Fruit fly (Drosophila melanogaster): ENCODE data around the gene Ugt305A1.

Gene Ugt305A1

DNA sequence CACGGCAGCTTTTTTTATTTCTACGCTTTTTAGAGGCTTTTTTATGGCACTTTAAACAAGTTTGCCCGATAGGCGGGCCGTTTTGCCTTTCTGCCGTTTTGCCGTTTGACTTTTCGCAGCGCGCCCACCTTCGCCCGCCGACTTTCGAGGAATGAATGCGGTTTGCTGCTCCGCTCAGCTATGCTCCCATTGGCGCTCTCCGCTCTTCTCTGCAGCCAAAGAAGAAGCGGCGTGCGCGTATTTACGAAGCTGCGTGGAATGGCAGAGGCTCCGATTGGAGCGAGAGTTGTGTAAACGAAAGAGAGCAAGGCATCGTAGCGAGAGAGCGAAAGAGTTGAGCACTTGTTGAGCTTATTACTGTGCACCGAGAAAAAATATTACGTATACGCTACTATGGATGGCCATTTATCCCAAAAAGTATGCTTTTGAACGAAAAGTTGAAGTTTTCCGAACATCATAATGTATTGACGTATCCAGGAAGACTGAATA lies 12.0 kb downstream of the Ugt305A1 start, which contains the start of gene wit:
Gene wit, minus strand, starts transcription at position 157 of the 489 bp plus-strand sequence.
- TF ChIP-seq CG32121 (GFP tag; IDR thresholded peaks at IDR 0.05) (peak; percentile 73), Snoo (tag; optimal IDR thresholded peaks at IDR 0.05) (peak; percentile 36), CG13204 (GFP tag; optimal IDR thresholded peaks at IDR 0.05) (peak; percentile 61), CG8159 (tag; optimal IDR thresholded peaks at IDR 0.05) (no peak), CG12605 (GFP tag; IDR thresholded peaks at IDR 0.05) (peak; percentile 97), rn (GFP tag; IDR thresholded peaks at IDR 0.05) (no peak), gl (tag; optimal IDR thresholded peaks at IDR 0.05) (peak; percentile 11), CG17806 (tag; optimal IDR thresholded peaks at IDR 0.05) (peak; percentile 12), Pif1B (GFP tag; optimal IDR thresholded peaks at IDR 0.05) (peak; percentile 86), CG10348 (GFP tag; IDR thresholded peaks at IDR 0.05) (no peak), CG15710 (tag; optimal IDR thresholded peaks at IDR 0.05) (no peak), CG34367 (tag; optimal IDR thresholded peaks at IDR 0.05) (peak; percentile 23), Pif1A (GFP tag; optimal IDR thresholded peaks at IDR 0.05) (peak; percentile 75), CG4496 (GFP tag; IDR thresholded peaks at IDR 0.05) (no peak; the same call in none of the 3 replicates), fd96Ca (GFP tag; IDR thresholded peaks at IDR 0.05) (peak; percentile 67; the same call in 2 of the 3 replicates), Ets98B (GFP tag; IDR thresholded peaks at IDR 0.05) (peak; percentile 80; the same call in 1 of the 2 replicates), CG9948 (tag; optimal IDR thresholded peaks at IDR 0.05) (no peak), EcR (GFP tag; optimal IDR thresholded peaks at IDR 0.05) (no peak)

DNA sequence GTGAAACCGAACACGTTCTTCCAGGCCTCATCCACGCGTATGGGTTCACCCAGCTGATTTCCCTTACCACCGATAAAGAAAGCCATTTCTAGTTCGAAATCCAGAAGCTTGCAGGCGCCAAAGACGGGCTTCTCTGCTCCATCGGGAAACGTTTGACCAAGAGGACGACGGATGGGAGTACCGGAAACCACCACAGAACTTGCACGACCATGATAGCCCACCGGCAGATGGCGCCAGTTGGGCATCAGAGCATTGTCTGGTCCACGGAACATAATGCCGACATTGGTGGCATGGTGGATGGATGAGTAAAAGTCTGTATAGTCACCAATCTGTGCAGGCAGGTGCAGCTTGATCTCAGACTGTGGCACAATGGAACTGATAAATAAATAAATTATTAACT lies 13.1 kb downstream of the Ugt305A1 start:
- TF ChIP-seq Snoo (tag; optimal IDR thresholded peaks at IDR 0.05): no peak
- no peak for TF ChIP-seq CG8159 (tag; optimal IDR thresholded peaks at IDR 0.05)
- TF ChIP-seq CG34367 (tag; optimal IDR thresholded peaks at IDR 0.05): no peak
- TF ChIP-seq CG14655 (GFP tag; optimal IDR thresholded peaks at IDR 0.05): no peak
- no peak for TF ChIP-seq CG9948 (tag; optimal IDR thresholded peaks at IDR 0.05)
- TF ChIP-seq CG17806 (tag; optimal IDR thresholded peaks at IDR 0.05): no peak
- no peak for TF ChIP-seq fd96Ca (GFP tag; IDR thresholded peaks at IDR 0.05)

DNA sequence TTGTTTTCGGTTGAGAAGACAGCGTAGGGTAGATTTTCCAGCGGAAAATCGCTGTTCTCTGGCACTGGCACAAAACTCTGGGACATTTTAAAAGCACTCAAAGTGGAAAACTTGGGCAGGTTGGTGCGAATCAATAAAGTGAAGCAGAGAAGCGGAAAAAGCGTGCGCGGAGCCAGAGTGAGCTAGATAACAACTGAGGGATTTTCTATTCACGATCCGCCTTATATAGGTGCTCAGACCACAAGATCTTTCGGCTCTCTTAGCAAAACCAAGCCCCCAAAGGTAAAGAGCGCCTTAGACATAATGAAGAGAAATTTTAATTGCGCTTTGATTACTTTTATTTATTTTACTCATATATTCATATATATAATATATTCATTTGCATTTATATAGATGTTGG lies 14.2 kb downstream of the Ugt305A1 start, which contains the start of gene Faa:
Gene Faa, minus strand, starts transcription at position 200 of the 400 bp plus-strand sequence.
- no peak for TF ChIP-seq CG34367 (tag; optimal IDR thresholded peaks at IDR 0.05)
- TF ChIP-seq EcR (GFP tag; optimal IDR thresholded peaks at IDR 0.05): no peak
- TF ChIP-seq CG4496 (GFP tag; IDR thresholded peaks at IDR 0.05): no peak; the same call in 2 of the 3 replicates
- no peak for TF ChIP-seq CG14655 (GFP tag; optimal IDR thresholded peaks at IDR 0.05)
- no peak for TF ChIP-seq CG8301 (tag; optimal IDR thresholded peaks at IDR 0.05)
- no peak for TF ChIP-seq fd96Ca (GFP tag; IDR thresholded peaks at IDR 0.05)
- no peak for TF ChIP-seq CG9948 (tag; optimal IDR thresholded peaks at IDR 0.05)
- no peak for TF ChIP-seq Ets98B (GFP tag; IDR thresholded peaks at IDR 0.05)
- no peak for TF ChIP-seq Pif1A (GFP tag; optimal IDR thresholded peaks at IDR 0.05)
- no peak for TF ChIP-seq CG32121 (GFP tag; IDR thresholded peaks at IDR 0.05)

DNA sequence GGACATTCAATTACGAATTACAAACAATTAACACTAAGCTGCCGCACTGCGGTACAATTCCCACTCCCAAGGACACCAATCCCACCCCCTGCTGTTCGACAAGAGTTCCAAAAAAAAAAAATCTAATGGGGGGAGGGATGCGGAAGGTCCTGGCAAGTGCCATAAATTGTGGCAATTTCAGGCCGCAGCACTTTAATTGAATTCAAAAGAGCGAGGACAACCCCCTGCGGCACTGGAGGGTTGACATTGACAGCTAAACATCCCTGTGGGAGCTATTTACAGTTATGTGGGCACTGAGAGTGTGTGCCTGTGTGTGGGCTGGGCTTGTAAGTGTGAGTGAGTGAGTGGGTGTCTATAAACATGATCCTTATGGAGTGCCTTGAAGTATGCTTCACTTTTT lies 17.3 kb downstream of the Ugt305A1 start:
- no peak for TF ChIP-seq Snoo (tag; optimal IDR thresholded peaks at IDR 0.05)
- TF ChIP-seq CG15710 (tag; optimal IDR thresholded peaks at IDR 0.05): no peak

DNA sequence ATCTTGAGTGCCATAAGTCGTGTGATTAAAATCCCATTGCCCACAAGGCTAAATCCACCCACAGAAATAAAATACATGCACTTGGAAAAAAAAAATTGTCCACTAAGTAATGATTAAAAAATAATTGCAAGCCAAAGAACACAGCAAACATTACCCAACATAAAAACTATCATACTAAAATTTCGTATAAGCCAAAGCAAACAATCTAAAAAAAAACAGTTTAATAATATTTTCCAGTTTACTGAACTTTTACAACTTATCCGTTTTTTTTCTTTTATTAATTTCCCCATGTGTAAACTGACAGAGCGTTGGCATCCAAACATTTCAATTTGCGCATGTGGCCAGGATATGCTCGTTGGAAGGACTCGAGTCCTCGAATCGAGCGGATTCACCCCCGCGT lies 20.7 kb downstream of the Ugt305A1 start:
- no peak for TF ChIP-seq CG8301 (tag; optimal IDR thresholded peaks at IDR 0.05)
- TF ChIP-seq CG13204 (GFP tag; optimal IDR thresholded peaks at IDR 0.05): no peak
- TF ChIP-seq fd96Ca (GFP tag; IDR thresholded peaks at IDR 0.05): no peak
- TF ChIP-seq CG12605 (GFP tag; IDR thresholded peaks at IDR 0.05): no peak

DNA sequence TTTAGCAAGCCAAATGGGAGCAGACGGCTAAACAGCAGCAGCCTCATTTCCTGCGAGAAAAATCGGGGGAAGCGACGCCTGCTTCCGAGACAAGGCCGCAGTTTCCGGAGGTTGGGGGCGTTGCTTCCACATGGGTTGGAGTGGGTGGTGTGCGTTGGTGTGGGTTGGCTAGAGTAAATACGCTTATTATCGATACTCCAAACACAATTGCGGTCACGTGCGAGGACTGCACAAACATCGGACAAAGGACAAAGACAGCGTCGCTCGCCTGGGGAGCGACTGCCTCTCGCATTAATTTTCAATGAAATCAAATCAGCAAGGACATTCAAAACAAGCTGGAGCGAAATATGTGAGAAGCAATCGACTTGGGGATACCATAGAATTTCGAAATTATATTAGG lies 21.7 kb downstream of the Ugt305A1 start:
- no peak for TF ChIP-seq CG14655 (GFP tag; optimal IDR thresholded peaks at IDR 0.05)
- no peak for TF ChIP-seq CG10348 (GFP tag; IDR thresholded peaks at IDR 0.05)
- TF ChIP-seq CG4496 (GFP tag; IDR thresholded peaks at IDR 0.05): no peak
- TF ChIP-seq CG8301 (tag; optimal IDR thresholded peaks at IDR 0.05): no peak
- TF ChIP-seq Pif1A (GFP tag; optimal IDR thresholded peaks at IDR 0.05): no peak
- TF ChIP-seq CG34367 (tag; optimal IDR thresholded peaks at IDR 0.05): no peak
- no peak for TF ChIP-seq Pif1B (GFP tag; optimal IDR thresholded peaks at IDR 0.05)
- TF ChIP-seq CG13204 (GFP tag; optimal IDR thresholded peaks at IDR 0.05): no peak
- no peak for TF ChIP-seq CG32121 (GFP tag; IDR thresholded peaks at IDR 0.05)
- no peak for TF ChIP-seq EcR (GFP tag; optimal IDR thresholded peaks at IDR 0.05)
- TF ChIP-seq CG15710 (tag; optimal IDR thresholded peaks at IDR 0.05): no peak
- no peak for TF ChIP-seq CG17806 (tag; optimal IDR thresholded peaks at IDR 0.05)

DNA sequence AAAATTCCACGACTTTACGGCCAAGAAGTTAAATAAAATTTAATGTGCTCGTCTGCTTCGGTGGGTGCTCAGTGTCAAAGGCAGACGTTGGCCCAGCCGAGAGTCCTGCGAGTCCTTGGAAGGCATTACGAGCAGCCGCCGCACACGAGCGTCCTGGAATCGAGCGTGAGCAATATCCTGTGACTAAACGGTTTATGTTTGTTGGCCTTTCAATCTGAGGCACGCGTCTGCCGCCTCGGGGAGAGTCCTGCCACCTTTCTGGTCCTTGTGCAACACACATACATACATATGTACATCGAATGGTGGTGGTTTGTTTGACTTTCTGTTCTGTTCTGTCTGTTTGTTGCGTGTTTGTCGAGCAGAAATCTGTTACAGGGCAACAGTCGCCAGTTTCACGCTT lies 23.9 kb downstream of the Ugt305A1 start:
- TF ChIP-seq Ets98B (GFP tag; IDR thresholded peaks at IDR 0.05) (no peak), CG14655 (GFP tag; optimal IDR thresholded peaks at IDR 0.05) (no peak), rn (GFP tag; IDR thresholded peaks at IDR 0.05) (no peak)

DNA sequence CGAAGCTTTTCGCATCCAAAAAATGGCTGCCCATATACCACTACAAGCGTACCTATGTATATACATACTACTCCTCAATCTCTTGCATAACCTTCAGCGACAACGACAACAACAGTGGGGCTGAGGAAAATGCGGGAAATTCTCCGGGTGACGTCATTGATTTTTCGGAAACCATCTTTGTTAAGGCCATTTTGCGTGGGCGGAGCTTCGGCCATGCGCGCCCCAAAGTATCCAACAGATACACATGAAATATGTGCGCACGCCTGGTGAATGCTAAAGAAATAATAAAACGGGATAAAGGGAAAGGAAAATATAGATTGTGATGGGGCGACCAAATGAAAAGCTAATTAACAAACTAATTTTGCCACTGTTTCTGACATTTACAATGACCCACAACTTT lies 26.3 kb downstream of the Ugt305A1 start:
- TF ChIP-seq Snoo (tag; optimal IDR thresholded peaks at IDR 0.05) (no peak), D1 (tag; optimal IDR thresholded peaks at IDR 0.05) (no peak), CG4496 (GFP tag; IDR thresholded peaks at IDR 0.05) (no peak), CG15710 (tag; optimal IDR thresholded peaks at IDR 0.05) (no peak), Pif1A (GFP tag; optimal IDR thresholded peaks at IDR 0.05) (no peak), Ets98B (GFP tag; IDR thresholded peaks at IDR 0.05) (no peak), gl (tag; optimal IDR thresholded peaks at IDR 0.05) (no peak), EcR (GFP tag; optimal IDR thresholded peaks at IDR 0.05) (no peak), CG8301 (tag; optimal IDR thresholded peaks at IDR 0.05) (no peak), CG34367 (tag; optimal IDR thresholded peaks at IDR 0.05) (no peak), CG10348 (GFP tag; IDR thresholded peaks at IDR 0.05) (no peak), fd96Ca (GFP tag; IDR thresholded peaks at IDR 0.05) (no peak), CG14655 (GFP tag; optimal IDR thresholded peaks at IDR 0.05) (no peak), rn (GFP tag; IDR thresholded peaks at IDR 0.05) (no peak), Pif1B (GFP tag; optimal IDR thresholded peaks at IDR 0.05) (no peak), CG9948 (tag; optimal IDR thresholded peaks at IDR 0.05) (no peak), CG8159 (tag; optimal IDR thresholded peaks at IDR 0.05) (no peak)

Data from whole organism, pupa.